Worm (Caenorhabditis elegans) whole organism, young adult: ENCODE results near the gene C50H11.8.

Experiments used
- athp-1 ChIP-seq: sonication (generic microtip); optimal IDR thresholded peaks from 2 replicates; lab custom pipeline; 2017; ENCODE audit warnings: mild to moderate bottlenecking, missing genetic modification characterization, missing compliant biosample characterization
- ceh-58 ChIP-seq: fragments of 200-800 bp; sonication (Bioruptor generic); IDR thresholded peaks from 2 replicates; pipeline ENCODE4 v1.3.6; 2022; ENCODE audit warnings: missing genetic modification characterization, missing compliant biosample characterization
- snpc-1.1 ChIP-seq: sonication (generic microtip); optimal IDR thresholded peaks from 2 replicates; lab custom pipeline; 2017; ENCODE audit warnings: missing genetic modification characterization, mild to moderate bottlenecking, missing compliant biosample characterization, antibody characterized with exemption, moderate library complexity, missing genotype, missing genetic modification reagents; ENCODE audit not compliant: insufficient read depth

DNA sequence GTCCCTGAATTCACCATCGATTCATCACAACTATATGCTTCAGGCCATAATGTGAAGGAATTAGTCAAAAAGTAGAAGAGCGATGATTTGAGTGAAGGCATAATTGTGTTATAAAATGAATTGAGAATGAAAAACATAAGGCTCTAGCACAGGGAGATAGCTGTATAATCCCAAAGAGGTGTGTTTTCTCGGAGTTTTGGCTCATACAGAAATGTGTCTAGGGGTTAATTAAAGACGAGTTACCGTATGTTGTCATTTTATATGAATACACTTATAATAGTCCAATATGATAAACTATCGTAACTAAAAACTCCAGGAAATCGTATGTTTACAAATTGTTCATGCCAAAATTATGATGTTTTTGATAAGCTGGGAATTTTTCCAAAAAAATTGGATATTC is 26.4 kb downstream of the C50H11.8 start, which contains the start of gene srt-5:
- no peak for TF ChIP-seq ceh-58
- no peak for TF ChIP-seq snpc-1.1 (tag; lab: Kevin White, UChicago)
- no peak for TF ChIP-seq athp-1 (tag; lab: Kevin White, UChicago)
